Fruit fly (Drosophila melanogaster) whole organism, embryonic: Measurements from ENCODE around the gene CIA30.

ENCODE experiments used
- ATbp ChIP-seq: fragments of 200-800 bp; sonication (Bioruptor generic); optimal IDR thresholded peaks from 2 replicates; lab custom pipeline; 2017; ENCODE audit warnings: missing biosample characterization, mild to moderate bottlenecking, missing genetic modification characterization, missing genetic modification reagents
- CG10431 ChIP-seq: fragments of 200-800 bp; sonication (Bioruptor generic); optimal IDR thresholded peaks from 3 replicates; lab custom pipeline; 2018; ENCODE audit warnings: missing biosample characterization, mild to moderate bottlenecking, missing genetic modification characterization
- CG11085 ChIP-seq: fragments of 200-800 bp; sonication (Bioruptor generic); IDR thresholded peaks from 2 replicates; pipeline ENCODE4 v1.3.6; 2022; ENCODE audit warnings: missing biosample characterization, missing genetic modification characterization
- CG11398 ChIP-seq: fragments of 200-800 bp; sonication (Bioruptor generic); optimal IDR thresholded peaks from 2 replicates; lab custom pipeline; 2016; ENCODE audit warnings: missing biosample characterization, missing genetic modification characterization
- CG12071 ChIP-seq: fragments of 200-800 bp; sonication (Bioruptor generic); optimal IDR thresholded peaks from 3 replicates; lab custom pipeline; 2018; ENCODE audit warnings: missing biosample characterization, mild to moderate bottlenecking, missing genetic modification characterization
- CG12299 ChIP-seq: fragments of 200-800 bp; sonication (Bioruptor generic); optimal IDR thresholded peaks from 2 replicates; lab custom pipeline; 2018; ENCODE audit warnings: missing biosample characterization, mild to moderate bottlenecking, missing genetic modification characterization
- CG15073 ChIP-seq: fragments of 200-800 bp; sonication (Bioruptor generic); optimal IDR thresholded peaks from 2 replicates; lab custom pipeline; 2016; ENCODE audit warnings: missing biosample characterization, missing genetic modification characterization
- CG15479 ChIP-seq: fragments of 200-800 bp; sonication (Bioruptor generic); optimal IDR thresholded peaks from 3 replicates; lab custom pipeline; 2019; ENCODE audit warnings: missing biosample characterization, mild to moderate bottlenecking, missing genetic modification characterization, moderate library complexity
- CG16779 ChIP-seq: fragments of 200-800 bp; sonication (Bioruptor generic); IDR thresholded peaks from 2 replicates; pipeline ENCODE4 v1.3.6; 2022; ENCODE audit warnings: missing biosample characterization, missing genetic modification characterization
- CG17385 ChIP-seq: fragments of 200-800 bp; sonication (Bioruptor generic); optimal IDR thresholded peaks from 3 replicates; lab custom pipeline; 2018; ENCODE audit warnings: missing biosample characterization, mild to moderate bottlenecking, missing genetic modification characterization
- CG17912 ChIP-seq: fragments of 200-800 bp; sonication (Bioruptor generic); optimal IDR thresholded peaks from 2 replicates; lab custom pipeline; 2018; ENCODE audit warnings: missing biosample characterization, mild to moderate bottlenecking, missing genetic modification characterization
- CG1792 ChIP-seq: fragments of 200-800 bp; sonication (Bioruptor generic); optimal IDR thresholded peaks from 2 replicates; lab custom pipeline; 2016; ENCODE audit warnings: missing biosample characterization, missing genetic modification characterization
- CG2199 ChIP-seq: fragments of 200-800 bp; sonication (Bioruptor generic); IDR thresholded peaks from 3 replicates; pipeline ENCODE4 v1.3.6; 2022; ENCODE audit warnings: missing biosample characterization, missing genetic modification characterization
- CG3726 ChIP-seq: fragments of 200-800 bp; sonication (Bioruptor generic); IDR thresholded peaks from 3 replicates; pipeline ENCODE4, ENCODE4 v1.3.6; 2022; ENCODE audit warnings: missing biosample characterization, missing genetic modification characterization
- CG4360 ChIP-seq: fragments of 200-800 bp; sonication (Bioruptor generic); IDR thresholded peaks from 2 replicates; pipeline ENCODE4 v1.3.6; 2022; ENCODE audit warnings: missing biosample characterization, missing genetic modification characterization
- CG4617 ChIP-seq: fragments of 200-800 bp; sonication (Bioruptor generic); optimal IDR thresholded peaks from 3 replicates; lab custom pipeline; 2016; ENCODE audit warnings: missing biosample characterization, missing genetic modification characterization, borderline replicate concordance
- CG6272 ChIP-seq: fragments of 200-800 bp; sonication (Bioruptor generic); IDR thresholded peaks from 2 replicates; pipeline ENCODE4 v1.3.6; 2022; ENCODE audit warnings: missing biosample characterization, missing genetic modification characterization
- CG7372 ChIP-seq: fragments of 200-800 bp; sonication (Bioruptor generic); IDR thresholded peaks from 2 replicates; pipeline ENCODE4 v1.3.6; 2022; ENCODE audit warnings: missing biosample characterization, missing genetic modification characterization
- CG7987 ChIP-seq: fragments of 200-800 bp; sonication (Bioruptor generic); optimal IDR thresholded peaks from 2 replicates; lab custom pipeline; 2018; ENCODE audit warnings: missing biosample characterization, mild to moderate bottlenecking, missing genetic modification characterization, moderate library complexity
- CG8281 ChIP-seq: fragments of 200-800 bp; sonication (Bioruptor generic); optimal IDR thresholded peaks from 2 replicates; lab custom pipeline; 2018; ENCODE audit warnings: missing biosample characterization, mild to moderate bottlenecking, missing genetic modification characterization, moderate library complexity
- CG8388 ChIP-seq: fragments of 200-800 bp; sonication (Bioruptor generic); optimal IDR thresholded peaks from 2 replicates; lab custom pipeline; 2019; ENCODE audit warnings: missing biosample characterization, mild to moderate bottlenecking, missing genetic modification characterization, moderate library complexity
- Doc2 ChIP-seq: fragments of 200-800 bp; sonication (Bioruptor generic); IDR thresholded peaks from 2 replicates; pipeline ENCODE4 v1.3.6; 2022; ENCODE audit warnings: missing biosample characterization, missing genetic modification characterization
- Dref ChIP-seq: fragments of 200-800 bp; sonication (Bioruptor generic); IDR thresholded peaks from 2 replicates; pipeline ENCODE4 v1.3.6; 2022; ENCODE audit warnings: missing biosample characterization, missing genetic modification characterization
- Hr51 ChIP-seq, 2 experiments: fragments of 200-800 bp; sonication (Bioruptor generic); optimal IDR thresholded peaks; 2 replicates in 1 of 2; 3 replicates in 1 of 2; lab custom pipeline; 2016 to 2018; ENCODE audit warnings: missing biosample characterization in 2 of 2, missing genetic modification characterization in 2 of 2, mild to moderate bottlenecking in 1 of 2, moderate library complexity in 1 of 2
- MBD-R2 ChIP-seq: fragments of 200-800 bp; sonication (Bioruptor generic); IDR thresholded peaks from 2 replicates; pipeline ENCODE4 v1.3.6; 2022; ENCODE audit warnings: missing biosample characterization, missing genetic modification characterization
- Mes4 ChIP-seq: fragments of 200-800 bp; sonication (Bioruptor generic); optimal IDR thresholded peaks from 2 replicates; lab custom pipeline; 2016; ENCODE audit warnings: missing biosample characterization, missing genetic modification characterization
- TFAM ChIP-seq: fragments of 200-800 bp; sonication (Bioruptor generic); optimal IDR thresholded peaks from 2 replicates; lab custom pipeline; 2017; ENCODE audit warnings: missing biosample characterization, missing genetic modification characterization, inconsistent platforms
- ac ChIP-seq: fragments of 200-800 bp; sonication (Bioruptor generic); optimal IDR thresholded peaks from 3 replicates; lab custom pipeline; 2017; ENCODE audit warnings: missing biosample characterization, mild to moderate bottlenecking, missing genetic modification characterization
- amos ChIP-seq: fragments of 200-800 bp; sonication (Bioruptor generic); IDR thresholded peaks from 2 replicates; pipeline ENCODE4 v1.3.6; 2022; ENCODE audit warnings: missing biosample characterization, missing genetic modification characterization; ENCODE audit not compliant: partially characterized antibody
- bab2 ChIP-seq: fragments of 200-800 bp; sonication (Bioruptor generic); optimal IDR thresholded peaks from 2 replicates; lab custom pipeline; 2016; ENCODE audit warnings: missing biosample characterization, missing genetic modification characterization
- bbx ChIP-seq: fragments of 200-800 bp; sonication (Bioruptor generic); IDR thresholded peaks from 2 replicates; pipeline ENCODE4 v1.3.6; 2022; ENCODE audit warnings: missing biosample characterization, missing genetic modification characterization; ENCODE audit not compliant: partially characterized antibody
- cas ChIP-seq: fragments of 200-800 bp; sonication (Bioruptor generic); IDR thresholded peaks from 2 replicates; pipeline ENCODE4 v1.3.6; 2022; ENCODE audit warnings: missing biosample characterization, missing genetic modification characterization
- da ChIP-seq: fragments of 200-800 bp; sonication (Bioruptor generic); optimal IDR thresholded peaks from 2 replicates; lab custom pipeline; 2016; ENCODE audit warnings: missing biosample characterization, missing genetic modification characterization
- dati ChIP-seq: fragments of 200-800 bp; sonication (Bioruptor generic); IDR thresholded peaks from 2 replicates; pipeline ENCODE4 v1.3.6; 2022; ENCODE audit warnings: missing biosample characterization, missing genetic modification characterization
- fd102C ChIP-seq: fragments of 200-800 bp; sonication (Bioruptor generic); optimal IDR thresholded peaks from 2 replicates; lab custom pipeline; 2018; ENCODE audit warnings: missing biosample characterization, mild to moderate bottlenecking, missing genetic modification characterization, moderate library complexity
- fd3F ChIP-seq: fragments of 200-800 bp; sonication (Bioruptor generic); optimal IDR thresholded peaks from 2 replicates; lab custom pipeline; 2018; ENCODE audit warnings: missing biosample characterization, mild to moderate bottlenecking, missing genetic modification characterization, moderate library complexity
- luna ChIP-seq: fragments of 200-800 bp; sonication (Bioruptor generic); optimal IDR thresholded peaks from 2 replicates; lab custom pipeline; 2016; ENCODE audit warnings: missing biosample characterization, missing genetic modification characterization
- mam ChIP-seq: fragments of 200-800 bp; sonication (Bioruptor generic); optimal IDR thresholded peaks from 3 replicates; lab custom pipeline; 2016; ENCODE audit warnings: missing biosample characterization, missing genetic modification characterization
- nau ChIP-seq: fragments of 200-800 bp; sonication (Bioruptor generic); optimal IDR thresholded peaks from 3 replicates; lab custom pipeline; 2017; ENCODE audit warnings: missing biosample characterization, mild to moderate bottlenecking, missing genetic modification characterization, missing genetic modification reagents
- pan ChIP-seq, 4 experiments: fragments of >200 bp in 3 of 4; fragments of 200-800 bp in 1 of 4; sonication (Bioruptor generic) in 1 of 4; optimal IDR thresholded peaks in 3 of 4; IDR thresholded peaks in 1 of 4; 2 replicates each; pipeline versions ENCODE4 v1.3.6 to Lab custom; 2017 to 2022; ENCODE audit warnings: missing biosample characterization in 2 of 4, missing genetic modification characterization in 2 of 4, mixed read lengths in 1 of 4
- repo ChIP-seq: fragments of 200-800 bp; sonication (Bioruptor generic); optimal IDR thresholded peaks from 2 replicates; lab custom pipeline; 2016; ENCODE audit warnings: missing biosample characterization, missing genetic modification characterization
- sens-2 ChIP-seq: fragments of 200-800 bp; sonication (Bioruptor generic); IDR thresholded peaks from 2 replicates; pipeline ENCODE4 v1.3.6; 2022; ENCODE audit warnings: missing biosample characterization, missing genetic modification characterization
- tll ChIP-seq, 2 experiments: fragments of 200-800 bp in 1 of 2; fragments of >200 bp in 1 of 2; sonication (Bioruptor generic) in 1 of 2; optimal IDR thresholded peaks; 2 replicates each; lab custom pipeline; 2017 to 2019; ENCODE audit warnings: missing biosample characterization in 2 of 2, missing genetic modification characterization in 2 of 2, mild to moderate bottlenecking in 1 of 2, moderate library complexity in 1 of 2
- trem ChIP-seq: fragments of 200-800 bp; optimal IDR thresholded peaks from 3 replicates; lab custom pipeline; 2019; ENCODE audit warnings: missing biosample characterization, mild to moderate bottlenecking, missing genetic modification characterization, moderate library complexity
- tx ChIP-seq: fragments of 200-800 bp; sonication (Bioruptor generic); optimal IDR thresholded peaks from 2 replicates; lab custom pipeline; 2016; ENCODE audit warnings: missing biosample characterization, missing genetic modification characterization
- unc-4 ChIP-seq: fragments of 200-800 bp; sonication (Bioruptor generic); IDR thresholded peaks from 2 replicates; pipeline ENCODE4 v1.3.6; 2022; ENCODE audit warnings: missing biosample characterization, missing genetic modification characterization; ENCODE audit not compliant: partially characterized antibody
- z ChIP-seq: fragments of 200-800 bp; sonication (Bioruptor generic); IDR thresholded peaks from 3 replicates; pipeline ENCODE4 v1.3.6; 2022; ENCODE audit warnings: missing biosample characterization, missing genetic modification characterization

The CIA30 gene

DNA sequence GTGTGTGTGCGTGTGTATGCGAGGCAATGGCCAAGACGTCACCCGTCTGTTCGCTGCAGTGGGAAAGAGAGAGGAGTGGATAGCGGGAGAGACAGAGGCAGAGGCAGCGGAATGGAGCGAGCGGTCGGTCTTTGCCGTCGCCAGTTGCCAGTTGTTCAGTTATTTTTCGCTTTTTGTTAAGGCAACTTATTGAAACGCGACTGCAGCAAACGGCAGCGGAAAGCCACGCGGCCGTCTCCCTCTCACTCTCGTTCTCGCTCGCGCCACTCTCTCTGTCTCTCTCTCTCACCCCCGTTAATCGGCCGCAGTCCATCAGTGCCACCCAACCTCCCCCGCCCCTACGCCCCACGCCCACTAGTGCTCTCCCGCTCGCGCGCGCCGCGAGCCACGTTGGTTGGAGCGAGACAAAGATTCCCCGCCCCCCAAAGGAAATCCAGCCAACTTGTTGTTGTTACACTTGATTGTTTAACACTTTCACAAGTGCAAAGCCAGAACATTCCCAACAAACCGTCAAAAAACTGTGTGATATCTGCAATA lies 36.1 kb downstream of the CIA30 start (continued):
- no peak for TF ChIP-seq bab2

DNA sequence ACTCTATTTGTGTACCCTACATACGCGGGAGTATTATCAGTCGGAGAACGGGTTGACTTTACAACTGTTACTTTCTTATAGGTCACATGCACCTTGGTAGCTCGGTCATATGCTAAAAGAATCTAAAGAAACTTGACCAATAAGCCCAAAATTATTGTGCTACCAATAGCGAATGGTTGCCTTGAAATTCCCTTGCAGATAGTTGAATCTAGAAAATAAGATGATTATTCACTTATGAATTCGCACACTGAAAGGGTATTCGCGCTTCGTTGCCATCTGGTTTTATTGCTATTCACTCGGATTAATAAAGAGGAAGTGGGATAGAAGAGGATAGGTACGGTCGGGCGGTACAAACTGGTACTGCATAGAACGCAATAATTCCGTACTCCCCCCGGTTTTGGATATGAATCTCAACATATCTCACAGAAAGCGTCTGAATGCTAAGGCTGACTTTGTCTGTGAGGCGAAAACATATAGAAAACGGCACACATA lies 37.1 kb downstream of the CIA30 start:
- TF ChIP-seq repo (GFP tag; lab: Kevin White, UChicago), result peak; percentile 73
- peak; percentile 61 for TF ChIP-seq cas (GFP tag; lab: Robert Waterston, UW)
- TF ChIP-seq CG3726 (GFP tag; lab: Robert Waterston, UW), result no peak
- TF ChIP-seq CG4617, result peak; percentile 19
- peak in 1 of 2 experiments; percentile 8 for TF ChIP-seq tll (GFP tag; optimal IDR thresholded peaks at IDR 0.05; lab: Kevin White, UChicago)
- TF ChIP-seq CG10431 (GFP tag; lab: Kevin White, UChicago), result no peak
- TF ChIP-seq Doc2 (GFP tag; lab: Robert Waterston, UW), result no peak
- peak; percentile 68 for TF ChIP-seq CG11398 (GFP tag; lab: Kevin White, UChicago)
- TF ChIP-seq CG6272, result peak; percentile 21; the same call in 1 of the 2 replicates
- TF ChIP-seq luna (GFP tag; lab: Kevin White, UChicago), result peak; percentile 41
- peak; percentile 68 for TF ChIP-seq tx (GFP tag; lab: Kevin White, UChicago)
- TF ChIP-seq sens-2 (GFP tag; lab: Robert Waterston, UW), result no peak
- TF ChIP-seq CG8281 (tag; lab: Kevin White, UChicago), result peak; percentile 59
- no peak for TF ChIP-seq trem (tag; lab: Kevin White, UChicago)
- TF ChIP-seq TFAM (GFP tag; lab: Kevin White, UChicago), result no peak
- TF ChIP-seq CG7987 (GFP tag; lab: Kevin White, UChicago), result peak; percentile 0
- TF ChIP-seq amos (GFP tag; lab: Robert Waterston, UW), result no peak
- TF ChIP-seq CG4360 (GFP tag; lab: Robert Waterston, UW), result no peak
- peak; percentile 67 for TF ChIP-seq CG17385
- TF ChIP-seq fd102C (GFP tag; lab: Kevin White, UChicago), result no peak
- TF ChIP-seq Mes4 (GFP tag; lab: Kevin White, UChicago), result peak; percentile 61
- TF ChIP-seq CG8388, result peak; percentile 50
- TF ChIP-seq CG2199 (GFP tag; lab: Robert Waterston, UW), result no peak
- no peak for TF ChIP-seq CG17912
- no peak for TF ChIP-seq bbx (GFP tag; lab: Robert Waterston, UW)
- peak; percentile 56; the same call in 1 of the 2 replicates for TF ChIP-seq MBD-R2 (GFP tag; lab: Robert Waterston, UW)
- no peak for TF ChIP-seq CG15073 (GFP tag; lab: Kevin White, UChicago)
- no peak for TF ChIP-seq dati (GFP tag; lab: Robert Waterston, UW)
- no peak for TF ChIP-seq da (GFP tag; lab: Kevin White, UChicago)
- no peak for TF ChIP-seq ac (GFP tag; lab: Kevin White, UChicago)
- peak; percentile 70 for TF ChIP-seq CG12071 (GFP tag; lab: Kevin White, UChicago)
- no peak for TF ChIP-seq CG15479
- TF ChIP-seq CG1792 (GFP tag; lab: Kevin White, UChicago), result peak; percentile 53
- peak; percentile 12 for TF ChIP-seq CG12299 (tag; lab: Kevin White, UChicago)
- TF ChIP-seq CG11085 (GFP tag; lab: Robert Waterston, UW), result 0 out of 2 replicates have a peak, but pooled peaks have one; percentile 28
- peak; percentile 74 to 82 for TF ChIP-seq Hr51 (GFP tag; optimal IDR thresholded peaks at IDR 0.05; lab: Kevin White, UChicago)
- no peak for TF ChIP-seq unc-4 (GFP tag; lab: Robert Waterston, UW)
- peak; percentile 81 for TF ChIP-seq fd3F
- peak; percentile 73 for TF ChIP-seq CG7372 (GFP tag; lab: Robert Waterston, UW)
- TF ChIP-seq mam, result peak; percentile 84
- no peak for TF ChIP-seq Dref (GFP tag; lab: Robert Waterston, UW)
- TF ChIP-seq pan (optimal IDR thresholded peaks at IDR 0.05; lab: Kevin White, UChicago), result no peak
- peak in 1 of 2 experiments; percentile 52 for TF ChIP-seq pan (GFP tag; optimal IDR thresholded peaks at IDR 0.05 in 1 of 2, IDR thresholded peaks at IDR 0.05 in 1 of 2)
- TF ChIP-seq ATbp (GFP tag; lab: Kevin White, UChicago), result peak; percentile 18
- no peak for TF ChIP-seq z
- TF ChIP-seq nau, result no peak
- TF ChIP-seq CG16779 (GFP tag; lab: Robert Waterston, UW), result 0 out of 2 replicates have a peak, but pooled peaks have one; percentile 6
